Fruit fly (Drosophila melanogaster): ENCODE measurements around the gene MED30.

The MED30 gene

DNA sequence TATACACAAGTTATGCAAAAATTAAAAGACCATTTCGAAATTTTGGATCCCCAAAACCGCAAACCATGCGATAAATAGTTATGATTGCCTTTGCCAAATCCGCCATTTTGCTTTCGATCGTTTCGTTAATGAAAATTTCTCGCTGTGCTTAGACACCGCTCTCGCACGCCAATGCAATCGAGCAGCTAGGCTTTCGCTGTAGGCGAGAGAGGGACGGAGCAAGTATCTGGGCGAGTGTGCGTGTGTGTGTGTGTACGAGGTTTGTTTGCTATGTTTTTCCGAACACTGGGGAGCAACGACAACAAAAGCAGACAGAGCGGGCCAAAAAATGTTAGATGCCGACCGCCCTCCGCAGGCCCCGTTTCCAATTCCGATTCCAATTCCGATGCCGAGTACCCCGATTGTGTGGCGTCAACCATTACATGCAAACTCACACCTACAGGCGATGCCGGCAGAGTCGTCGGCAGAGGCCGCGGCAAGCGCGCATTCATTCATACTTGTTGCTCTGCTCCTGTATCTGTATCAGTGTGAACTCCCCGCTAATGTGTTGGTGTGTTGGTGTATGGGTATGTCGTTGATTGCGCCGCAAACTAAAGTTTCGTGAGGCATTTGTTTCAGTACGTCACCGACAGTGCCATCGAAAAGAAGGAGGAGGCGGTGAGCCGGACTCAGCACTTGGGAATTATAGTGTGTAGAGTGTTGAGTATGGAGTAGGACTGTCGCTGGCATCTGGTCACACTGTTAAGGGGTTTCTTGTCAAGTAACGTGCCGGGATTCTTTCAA is 25.9 kb downstream of the MED30 start (continued):
- TF ChIP-seq lola (GFP tag; optimal IDR thresholded peaks at IDR 0.05) = peak in 2 of 3 experiments; percentile 33 to 84
- peak; percentile 100 for TF ChIP-seq cg (GFP tag; optimal IDR thresholded peaks at IDR 0.05)
- peak; percentile 31 for TF ChIP-seq mam (GFP tag; optimal IDR thresholded peaks at IDR 0.05)
- TF ChIP-seq danr (GFP tag; IDR thresholded peaks at IDR 0.05) = 0 out of 2 replicates have a peak, but pooled peaks have one; percentile 22
- TF ChIP-seq CG9932 (GFP tag; IDR thresholded peaks at IDR 0.05) = peak; percentile 69
- TF ChIP-seq Med (GFP tag) = peak; percentile 94
- TF ChIP-seq CG11695 (GFP tag; IDR thresholded peaks at IDR 0.05) = no peak
- TF ChIP-seq slou (GFP tag; optimal IDR thresholded peaks at IDR 0.05) = no peak
- TF ChIP-seq Myb (GFP tag; optimal IDR thresholded peaks at IDR 0.05) = peak; percentile 17
- TF ChIP-seq CG10431 (GFP tag; optimal IDR thresholded peaks at IDR 0.05) = no peak
- no peak for TF ChIP-seq Hr3 (GFP tag; optimal IDR thresholded peaks at IDR 0.05)
- TF ChIP-seq E2f1 (GFP tag; IDR thresholded peaks at IDR 0.05) = peak; percentile 41; the same call in 1 of the 2 replicates
- peak; percentile 85 for TF ChIP-seq cwo (GFP tag; optimal IDR thresholded peaks at IDR 0.05)
- peak; percentile 33 for TF ChIP-seq Dek (tag; optimal IDR thresholded peaks at IDR 0.05)
- peak; percentile 52; the same call in 2 of the 3 replicates for TF ChIP-seq ase (GFP tag; IDR thresholded peaks at IDR 0.05)
- no peak for TF ChIP-seq CG8281 (tag; optimal IDR thresholded peaks at IDR 0.05)
- no peak for TF ChIP-seq CG18476 (GFP tag; optimal IDR thresholded peaks at IDR 0.05)
- no peak for TF ChIP-seq Sry-β (GFP tag; optimal IDR thresholded peaks at IDR 0.05)
- no peak for TF ChIP-seq lov (optimal IDR thresholded peaks at IDR 0.05)
- TF ChIP-seq lov (GFP tag; IDR thresholded peaks at IDR 0.05) = 0 out of 3 replicates have a peak, but pooled peaks have one; percentile 47
- no peak for TF ChIP-seq CG17385 (GFP tag; optimal IDR thresholded peaks at IDR 0.05)
- TF ChIP-seq CG5180 (GFP tag; optimal IDR thresholded peaks at IDR 0.05) = peak; percentile 70
- peak; percentile 48 for TF ChIP-seq CG11247 (GFP tag; IDR thresholded peaks at IDR 0.05)
- TF ChIP-seq CG17568 (GFP tag; optimal IDR thresholded peaks at IDR 0.05) = no peak
- no peak for TF ChIP-seq CG10565 (GFP tag; optimal IDR thresholded peaks at IDR 0.05)
- TF ChIP-seq CG2712 (tag; optimal IDR thresholded peaks at IDR 0.05) = peak; percentile 46
- TF ChIP-seq CG34224 (GFP tag; IDR thresholded peaks at IDR 0.05; ENCODE audit: partially characterized antibody) = no peak; the same call in 2 of the 3 replicates
- TF ChIP-seq CG3726 (GFP tag; IDR thresholded peaks at IDR 0.05) = no peak
- peak; percentile 20 for TF ChIP-seq CG15479 (GFP tag; optimal IDR thresholded peaks at IDR 0.05)
- TF ChIP-seq pho (GFP tag; optimal IDR thresholded peaks at IDR 0.05) = peak; percentile 39
- TF ChIP-seq psq (GFP tag; optimal IDR thresholded peaks at IDR 0.05) = no peak
- no peak for TF ChIP-seq da (GFP tag; optimal IDR thresholded peaks at IDR 0.05)
- peak; percentile 56 for TF ChIP-seq nau (GFP tag; optimal IDR thresholded peaks at IDR 0.05)
- TF ChIP-seq bsh (GFP tag; optimal IDR thresholded peaks at IDR 0.05) = peak; percentile 44 to 47
- TF ChIP-seq PHDP (tag; optimal IDR thresholded peaks at IDR 0.05) = no peak
- TF ChIP-seq CG13894 (tag; optimal IDR thresholded peaks at IDR 0.05) = peak; percentile 96
- no peak for TF ChIP-seq z (GFP tag; IDR thresholded peaks at IDR 0.05)
- peak; percentile 59; the same call in 1 of the 2 replicates for TF ChIP-seq Ptx1 (GFP tag; IDR thresholded peaks at IDR 0.05)
- peak; percentile 5 for TF ChIP-seq lbe (GFP tag; optimal IDR thresholded peaks at IDR 0.05)
- peak; percentile 13 for TF ChIP-seq repo (GFP tag; optimal IDR thresholded peaks at IDR 0.05)
- peak; percentile 36 for TF ChIP-seq Awh (GFP tag; IDR thresholded peaks at IDR 0.05)
- peak; percentile 40 for TF ChIP-seq ind (GFP tag; optimal IDR thresholded peaks at IDR 0.05)
- TF ChIP-seq CG14050 (GFP tag; IDR thresholded peaks at IDR 0.05) = peak; percentile 35; the same call in 1 of the 3 replicates
- peak; percentile 61 for TF ChIP-seq ci (GFP tag; IDR thresholded peaks at IDR 0.05)
- no peak for TF ChIP-seq Sry-δ (GFP tag; optimal IDR thresholded peaks at IDR 0.05)
- peak; percentile 19 for TF ChIP-seq bcd (GFP tag; optimal IDR thresholded peaks at IDR 0.05)
- TF ChIP-seq CG6689 (GFP tag; IDR thresholded peaks at IDR 0.05) = peak; percentile 61
- TF ChIP-seq dm (GFP tag; optimal IDR thresholded peaks at IDR 0.05) = no peak
- TF ChIP-seq CG1647 (GFP tag; optimal IDR thresholded peaks at IDR 0.05) = peak; percentile 12

All from whole organism, embryonic.